Fruit fly (Drosophila melanogaster): ENCODE results near the gene CG31715.

The CG31715 gene

dm6 chr2L:10331066-10331847 lies 10.2 kb upstream of the CG31715 start, which contains the start of the genes Schip1 and Cox10:
Schip1 (minus strand) TSS chr2L:10331116.
Cox10 (plus strand) TSS chr2L:10331471.
- TF ChIP-seq EcR (GFP tag; optimal IDR thresholded peaks at IDR 0.05) (no peak), CG8478 (optimal IDR thresholded peaks at IDR 0.05) (no peak), Dll (optimal IDR thresholded peaks at IDR 0.05) (no peak), psq (optimal IDR thresholded peaks at IDR 0.05) (no peak), pan (optimal IDR thresholded peaks at IDR 0.05) (no peak), usp (GFP tag; optimal IDR thresholded peaks at IDR 0.05) (no peak)

dm6 chr2L:10333091-10333991 lies 8.1 kb upstream of the CG31715 start, which contains the start of gene GATAd:
GATAd (plus strand) TSS chr2L:10333734.
- TF ChIP-seq psq (optimal IDR thresholded peaks at IDR 0.05) (no peak), Dll (optimal IDR thresholded peaks at IDR 0.05) (no peak), pan (optimal IDR thresholded peaks at IDR 0.05) (no peak), usp (GFP tag; optimal IDR thresholded peaks at IDR 0.05) (no peak), EcR (GFP tag; optimal IDR thresholded peaks at IDR 0.05) (no peak), CG8478 (optimal IDR thresholded peaks at IDR 0.05) (no peak)

- TF ChIP-seq EcR (GFP tag; optimal IDR thresholded peaks at IDR 0.05) (no peak), Dll (optimal IDR thresholded peaks at IDR 0.05) (no peak), usp (GFP tag; optimal IDR thresholded peaks at IDR 0.05) (no peak), CG8478 (optimal IDR thresholded peaks at IDR 0.05) (no peak), pan (optimal IDR thresholded peaks at IDR 0.05) (no peak), psq (optimal IDR thresholded peaks at IDR 0.05) (no peak)
These were observed 7.2 kb upstream of the CG31715 start for dm6 chr2L:10334213-10334612.

- TF ChIP-seq psq (optimal IDR thresholded peaks at IDR 0.05) (no peak), CG8478 (optimal IDR thresholded peaks at IDR 0.05) (peak; percentile 74), usp (GFP tag; optimal IDR thresholded peaks at IDR 0.05) (no peak), EcR (GFP tag; optimal IDR thresholded peaks at IDR 0.05) (no peak)
These were observed 6.5 kb upstream of the CG31715 start for dm6 chr2L:10334854-10335277.

- no peak for TF ChIP-seq usp (GFP tag; optimal IDR thresholded peaks at IDR 0.05)
- no peak for TF ChIP-seq psq (optimal IDR thresholded peaks at IDR 0.05)
- TF ChIP-seq CG8478 (optimal IDR thresholded peaks at IDR 0.05): no peak
- no peak for TF ChIP-seq Dll (optimal IDR thresholded peaks at IDR 0.05)
- TF ChIP-seq EcR (GFP tag; optimal IDR thresholded peaks at IDR 0.05): no peak
- TF ChIP-seq pan (optimal IDR thresholded peaks at IDR 0.05): no peak
These were observed 2.1 kb upstream of the CG31715 start, which contains the start of gene SamDC for dm6 chr2L:10339212-10339721. SamDC (plus strand) TSS chr2L:10339457.

dm6 chr2L:10339841-10340240 lies 1.6 kb upstream of the CG31715 start:
- TF ChIP-seq pan (optimal IDR thresholded peaks at IDR 0.05): no peak
- no peak for TF ChIP-seq EcR (GFP tag; optimal IDR thresholded peaks at IDR 0.05)
- TF ChIP-seq psq (optimal IDR thresholded peaks at IDR 0.05): no peak
- no peak for TF ChIP-seq CG8478 (optimal IDR thresholded peaks at IDR 0.05)
- TF ChIP-seq Dll (optimal IDR thresholded peaks at IDR 0.05): no peak
- TF ChIP-seq usp (GFP tag; optimal IDR thresholded peaks at IDR 0.05): no peak

dm6 chr2L:10342471-10342870 lies 1.1 kb downstream of the CG31715 start, which contains the start of gene Sps2:
Sps2 (plus strand) TSS chr2L:10342594.
- TF ChIP-seq psq (optimal IDR thresholded peaks at IDR 0.05) (no peak), CG8478 (optimal IDR thresholded peaks at IDR 0.05) (no peak), EcR (GFP tag; optimal IDR thresholded peaks at IDR 0.05) (no peak), usp (GFP tag; optimal IDR thresholded peaks at IDR 0.05) (no peak), Dll (optimal IDR thresholded peaks at IDR 0.05) (no peak), pan (optimal IDR thresholded peaks at IDR 0.05) (no peak)

dm6 chr2L:10344029-10344606 lies 2.7 kb downstream of the CG31715 start, which contains the start of gene Frmd5:
Frmd5 (plus strand) TSS chr2L:10344442.
- TF ChIP-seq CG8478 (optimal IDR thresholded peaks at IDR 0.05): no peak
- no peak for TF ChIP-seq pan (optimal IDR thresholded peaks at IDR 0.05)
- TF ChIP-seq EcR (GFP tag; optimal IDR thresholded peaks at IDR 0.05): no peak
- no peak for TF ChIP-seq usp (GFP tag; optimal IDR thresholded peaks at IDR 0.05)
- TF ChIP-seq Dll (optimal IDR thresholded peaks at IDR 0.05): no peak
- TF ChIP-seq psq (optimal IDR thresholded peaks at IDR 0.05): no peak

dm6 chr2L:10351130-10351529 lies 9.7 kb downstream of the CG31715 start:
- TF ChIP-seq usp (GFP tag; optimal IDR thresholded peaks at IDR 0.05): no peak
- no peak for TF ChIP-seq psq (optimal IDR thresholded peaks at IDR 0.05)
- no peak for TF ChIP-seq EcR (GFP tag; optimal IDR thresholded peaks at IDR 0.05)
- no peak for TF ChIP-seq pan (optimal IDR thresholded peaks at IDR 0.05)
- no peak for TF ChIP-seq CG8478 (optimal IDR thresholded peaks at IDR 0.05)
- TF ChIP-seq Dll (optimal IDR thresholded peaks at IDR 0.05): no peak

- no peak for TF ChIP-seq psq (optimal IDR thresholded peaks at IDR 0.05)
- no peak for TF ChIP-seq CG8478 (optimal IDR thresholded peaks at IDR 0.05)
- TF ChIP-seq EcR (GFP tag; optimal IDR thresholded peaks at IDR 0.05): no peak
- TF ChIP-seq Dll (optimal IDR thresholded peaks at IDR 0.05): no peak
- TF ChIP-seq usp (GFP tag; optimal IDR thresholded peaks at IDR 0.05): no peak
These were observed 12.5 kb downstream of the CG31715 start, which contains the start of gene CG34367 for dm6 chr2L:10353871-10354270. CG34367 (minus strand) TSS chr2L:10353905.

dm6 chr2L:10356508-10356907 lies 15.1 kb downstream of the CG31715 start, which contains the start of the genes CtsL4 and ClpP:
CtsL4 (minus strand) TSS chr2L:10356597.
ClpP (plus strand) TSS chr2L:10356795.
- TF ChIP-seq usp (GFP tag; optimal IDR thresholded peaks at IDR 0.05) (no peak), CG8478 (optimal IDR thresholded peaks at IDR 0.05) (no peak), Dll (optimal IDR thresholded peaks at IDR 0.05) (no peak), psq (optimal IDR thresholded peaks at IDR 0.05) (no peak), EcR (GFP tag; optimal IDR thresholded peaks at IDR 0.05) (no peak), pan (optimal IDR thresholded peaks at IDR 0.05) (no peak)

Data from whole organism.